Worm (Caenorhabditis elegans) whole organism, dauer: Measurements from ENCODE around the gene adr-2.

Source experiments
- unc-62 ChIP-seq: sonication (generic microtip); optimal IDR thresholded peaks from 2 replicates; lab custom pipeline; 2017; ENCODE audit warnings: missing biosample characterization, missing genetic modification reagents, missing genetic modification characterization

Gene adr-2

ce11 chrIII:7239416-7239815 lies 6.7 kb upstream of the adr-2 start:
- TF ChIP-seq unc-62 (GFP tag; lab: Kevin White, UChicago) = no peak

ce11 chrIII:7238727-7239126 lies 6.0 kb upstream of the adr-2 start, which contains the start of gene pars-1:
TSS of gene pars-1 (plus strand) at chrIII:7239027.
- no peak for TF ChIP-seq unc-62 (GFP tag; lab: Kevin White, UChicago)

ce11 chrIII:7234148-7234547 lies 1.5 kb upstream of the adr-2 start, which contains the start of gene ndus-8:
TSS of gene ndus-8 (minus strand) at chrIII:7234202.
- TF ChIP-seq unc-62 (GFP tag; lab: Kevin White, UChicago) = no peak

- TF ChIP-seq unc-62 (GFP tag; lab: Kevin White, UChicago) = no peak
Measured at ce11 chrIII:7230841-7231240, 1.8 kb downstream of the adr-2 start, which contains the start of gene R151.10. TSS of gene R151.10 (minus strand) at chrIII:7230941.

DNA sequence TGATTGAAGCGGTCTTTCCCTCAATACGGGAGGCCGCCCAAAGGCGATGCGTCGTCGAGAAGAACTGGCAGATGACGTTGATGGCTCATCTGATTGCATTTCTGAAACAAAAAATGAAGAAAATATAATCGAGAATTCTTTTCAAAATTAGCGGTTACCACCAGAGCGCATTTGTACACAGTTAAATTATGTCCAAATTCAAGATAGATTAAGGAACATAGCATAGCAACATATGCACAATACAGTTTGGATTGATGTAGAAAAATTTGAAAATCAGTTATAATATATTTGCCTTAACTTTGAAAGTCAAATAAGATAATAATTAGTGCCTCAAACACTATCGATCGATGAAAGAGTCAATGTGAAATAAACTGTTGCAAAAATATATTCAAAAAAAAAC lies 3.0 kb downstream of the adr-2 start, which contains the start of gene R151.8:
Gene R151.8 (minus strand): TSS at position 101 of the 400 bp plus-strand sequence.
- no peak for TF ChIP-seq unc-62 (GFP tag; lab: Kevin White, UChicago)

ce11 chrIII:7226607-7227006 lies 6.1 kb downstream of the adr-2 start, which contains the start of gene hsp-75:
TSS of gene hsp-75 (minus strand) at chrIII:7226707.
- TF ChIP-seq unc-62 (GFP tag; lab: Kevin White, UChicago) = no peak

DNA sequence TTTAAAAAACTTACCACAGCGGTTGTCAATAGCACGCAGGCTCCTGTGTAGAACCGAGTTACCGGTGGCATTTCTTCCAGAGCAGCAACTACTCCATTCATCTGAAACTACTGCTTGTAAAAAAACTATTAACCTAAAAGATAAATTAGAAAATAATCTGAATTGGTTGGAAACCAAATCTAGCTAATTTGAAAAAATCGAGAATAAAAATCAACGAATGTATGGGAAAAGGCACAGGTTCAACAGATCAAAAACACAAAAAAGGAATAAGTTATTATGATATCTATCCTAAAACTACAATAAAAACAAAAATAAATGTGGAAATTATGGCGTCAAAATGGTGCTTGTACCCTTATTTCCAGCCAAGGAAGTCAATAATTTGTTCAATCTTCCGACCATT lies 9.7 kb downstream of the adr-2 start, which contains the start of gene der-2:
Gene der-2 (minus strand): TSS at position 101 of the 400 bp plus-strand sequence.
- TF ChIP-seq unc-62 (GFP tag; lab: Kevin White, UChicago) = no peak

DNA sequence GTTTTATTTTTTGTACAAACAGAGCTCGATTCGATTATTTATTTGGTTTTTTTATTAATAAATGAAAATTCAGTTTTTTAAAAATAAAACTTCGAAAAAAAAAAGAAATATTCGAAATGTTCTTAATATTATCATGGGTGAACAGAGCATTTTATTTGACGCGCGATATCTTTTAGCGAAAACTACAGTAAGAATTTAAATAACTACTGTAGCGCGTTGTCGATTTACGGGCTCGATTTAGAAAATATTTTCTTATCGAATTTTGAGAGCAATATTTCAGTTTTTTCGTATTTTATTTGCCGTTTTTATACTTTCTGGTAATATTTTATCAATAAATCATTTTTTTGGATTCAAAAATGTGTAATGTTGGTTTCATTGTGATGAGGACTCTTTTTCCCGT lies 11.6 kb downstream of the adr-2 start:
- TF ChIP-seq unc-62 (GFP tag; lab: Kevin White, UChicago) = no peak

- no peak for TF ChIP-seq unc-62 (GFP tag; lab: Kevin White, UChicago)
Measured at ce11 chrIII:7216924-7217521, 15.7 kb downstream of the adr-2 start.

ce11 chrIII:7216226-7216625 lies 16.5 kb downstream of the adr-2 start, which contains the start of gene R151.1:
TSS of gene R151.1 (plus strand) at chrIII:7216526.
- TF ChIP-seq unc-62 (GFP tag; lab: Kevin White, UChicago) = no peak

ce11 chrIII:7215532-7215931 lies 17.1 kb downstream of the adr-2 start:
- TF ChIP-seq unc-62 (GFP tag; lab: Kevin White, UChicago) = no peak

DNA sequence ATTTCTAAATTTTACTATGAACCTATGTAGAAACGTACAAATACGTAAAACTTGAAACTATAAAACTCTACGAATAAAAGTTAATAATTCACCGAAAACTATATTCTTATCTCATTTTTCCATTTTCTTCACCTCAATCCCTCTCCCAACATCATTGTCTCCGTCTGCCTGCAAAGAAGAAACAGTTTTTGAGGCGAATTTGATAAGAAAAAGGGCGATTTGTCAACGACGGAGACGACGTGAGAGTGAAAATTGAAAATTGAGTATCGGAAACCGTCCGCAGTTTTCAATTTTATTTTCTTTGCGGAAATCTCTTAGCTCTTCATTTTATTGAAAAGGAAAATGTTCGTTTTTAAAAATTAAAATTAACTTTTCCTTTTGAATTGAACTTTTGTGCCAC lies 20.7 kb downstream of the adr-2 start:
- no peak for TF ChIP-seq unc-62 (GFP tag; lab: Kevin White, UChicago)

ce11 chrIII:7210486-7210885 lies 22.2 kb downstream of the adr-2 start:
- no peak for TF ChIP-seq unc-62 (GFP tag; lab: Kevin White, UChicago)

- no peak for TF ChIP-seq unc-62 (GFP tag; lab: Kevin White, UChicago)
Measured at ce11 chrIII:7209721-7210120, 23.0 kb downstream of the adr-2 start, which contains the start of gene R151.2. TSS of gene R151.2 (plus strand) at chrIII:7209967.

- no peak for TF ChIP-seq unc-62 (GFP tag; lab: Kevin White, UChicago)
Measured at ce11 chrIII:7207903-7208497, 24.7 kb downstream of the adr-2 start, which contains the start of gene rpl-6. TSS of gene rpl-6 (plus strand) at chrIII:7208447.

DNA sequence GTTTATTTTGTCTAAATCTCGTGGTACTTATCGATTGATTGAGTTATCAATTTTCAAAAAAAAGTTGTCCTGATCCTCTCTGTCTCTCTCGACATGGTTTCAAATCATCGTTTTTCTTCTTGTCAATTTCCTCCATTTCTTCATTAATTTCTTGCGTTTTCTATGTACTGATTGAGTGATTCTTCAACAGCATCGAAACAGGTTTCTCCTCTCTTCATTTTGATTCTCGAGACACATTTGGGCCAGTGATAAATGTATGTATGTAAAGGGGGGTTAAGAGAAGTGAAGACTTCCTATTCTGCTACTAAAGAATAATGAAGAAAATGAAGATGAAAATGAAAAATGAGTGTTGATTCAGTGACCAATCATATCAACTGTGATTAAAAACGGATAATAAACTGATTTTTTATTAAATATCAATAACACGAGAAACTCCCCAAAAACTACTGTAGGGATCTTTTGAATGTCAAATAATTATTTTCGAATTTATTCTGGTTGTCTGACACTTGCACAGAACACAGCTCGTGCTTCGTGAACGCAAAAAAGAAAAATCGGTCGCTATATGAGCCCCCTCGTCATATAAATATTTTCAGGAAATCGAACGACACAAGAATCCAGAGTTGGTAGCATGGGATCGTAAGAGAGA lies 29.4 kb downstream of the adr-2 start:
- TF ChIP-seq unc-62 (GFP tag; lab: Kevin White, UChicago) = no peak
